Fruit fly (Drosophila melanogaster) whole organism, wandering third instar larva: ENCODE measurements around the gene Gr64a.

ENCODE experiments used
- Abd-B ChIP-seq: fragments of >200 bp; optimal IDR thresholded peaks from 2 replicates; lab custom pipeline; 2017; ENCODE audit warnings: missing biosample characterization, missing genetic modification characterization
- CG32264 ChIP-seq: fragments of 200-800 bp; sonication (Bioruptor generic); optimal IDR thresholded peaks from 2 replicates; lab custom pipeline; 2016; ENCODE audit warnings: missing biosample characterization, missing genetic modification characterization
- CG9705 ChIP-seq: fragments of 200-800 bp; sonication (Bioruptor generic); optimal IDR thresholded peaks from 2 replicates; lab custom pipeline; 2018; ENCODE audit warnings: missing biosample characterization, mild to moderate bottlenecking, missing genetic modification characterization
- CrebA ChIP-seq: fragments of 200-800 bp; sonication (Bioruptor generic); optimal IDR thresholded peaks from 2 replicates; lab custom pipeline; 2016; ENCODE audit warnings: missing biosample characterization, mild to moderate bottlenecking, missing genetic modification characterization, borderline replicate concordance
- Dfd ChIP-seq: fragments of >200 bp; optimal IDR thresholded peaks from 2 replicates; lab custom pipeline; 2017; ENCODE audit warnings: missing biosample characterization, missing genetic modification characterization
- Dif ChIP-seq: fragments of 200-275, 200-300 bp; sonication (Bioruptor generic); optimal IDR thresholded peaks from 2 replicates; lab custom pipeline; 2018; ENCODE audit warnings: missing biosample characterization, missing genetic modification characterization; ENCODE audit not compliant: partially characterized antibody
- GATAd ChIP-seq: sonication (Bioruptor generic); optimal IDR thresholded peaks from 2 replicates; lab custom pipeline; 2016; ENCODE audit warnings: missing biosample characterization, missing genetic modification characterization
- HLH106 ChIP-seq: fragments of 200-800 bp; optimal IDR thresholded peaks from 3 replicates; lab custom pipeline; 2019; ENCODE audit warnings: missing biosample characterization, mild to moderate bottlenecking, missing genetic modification characterization, moderate library complexity
- Hnf4 ChIP-seq: fragments of 200-800 bp; sonication (Bioruptor generic); optimal IDR thresholded peaks from 2 replicates; lab custom pipeline; 2016; ENCODE audit warnings: missing biosample characterization, mild to moderate bottlenecking, missing genetic modification characterization
- Hr78 ChIP-seq: fragments of >200 bp; optimal IDR thresholded peaks from 2 replicates; lab custom pipeline; 2017; ENCODE audit warnings: missing biosample characterization, missing genetic modification characterization
- Hr83 ChIP-seq: fragments of 200-300 bp; sonication (Bioruptor generic); optimal IDR thresholded peaks from 2 replicates; lab custom pipeline; 2016; ENCODE audit warnings: missing biosample characterization, mild to moderate bottlenecking, missing genetic modification characterization, moderate library complexity; ENCODE audit not compliant: poor library complexity, severe bottlenecking
- Jra ChIP-seq: sonication (Bioruptor generic); optimal IDR thresholded peaks from 2 replicates; lab custom pipeline; 2016; ENCODE audit warnings: missing biosample characterization, missing genetic modification characterization
- Mio ChIP-seq: sonication (Bioruptor generic); optimal IDR thresholded peaks from 2 replicates; lab custom pipeline; 2016; ENCODE audit warnings: missing biosample characterization, missing genetic modification characterization
- Myc ChIP-seq: fragments of >200 bp; optimal IDR thresholded peaks from 2 replicates; lab custom pipeline; 2017
- N ChIP-seq: fragments of >200 bp; optimal IDR thresholded peaks from 2 replicates; lab custom pipeline; 2018; ENCODE audit warnings: missing biosample characterization, missing external identifiers, missing genetic modification characterization
- OdsH ChIP-seq: fragments of 200-800 bp; sonication (Bioruptor generic); optimal IDR thresholded peaks from 2 replicates; lab custom pipeline; 2016; ENCODE audit warnings: missing biosample characterization, mild to moderate bottlenecking, missing genetic modification characterization
- Rel ChIP-seq, 2 experiments: fragments of 200-800 bp; sonication (Bioruptor generic) in 1 of 2; optimal IDR thresholded peaks; 2 replicates in 1 of 2; 3 replicates in 1 of 2; lab custom pipeline; 2016 to 2019; ENCODE audit warnings: mild to moderate bottlenecking in 2 of 2, missing biosample characterization in 2 of 2, missing genetic modification characterization in 2 of 2, moderate library complexity in 1 of 2
- Sp1 ChIP-seq: fragments of 200-800 bp; sonication (Bioruptor generic); optimal IDR thresholded peaks from 3 replicates; lab custom pipeline; 2019; ENCODE audit warnings: missing biosample characterization, mild to moderate bottlenecking, missing genetic modification characterization, moderate library complexity
- Vsx2 ChIP-seq: fragments of 200-300, 225-300 bp; sonication (Bioruptor generic); optimal IDR thresholded peaks from 2 replicates; lab custom pipeline; 2018; ENCODE audit warnings: missing biosample characterization, missing genetic modification characterization; ENCODE audit not compliant: partially characterized antibody
- br ChIP-seq: fragments of 200-800 bp; sonication (Bioruptor generic); optimal IDR thresholded peaks from 2 replicates; lab custom pipeline; 2016; ENCODE audit warnings: missing biosample characterization, missing genetic modification characterization
- brk ChIP-seq: fragments of 200-800 bp; sonication (Bioruptor generic); optimal IDR thresholded peaks from 2 replicates; lab custom pipeline; 2016; ENCODE audit warnings: missing biosample characterization, mild to moderate bottlenecking, missing genetic modification characterization
- dl ChIP-seq, 2 experiments: fragments of 175-275, 200-275 bp in 1 of 2; fragments of 200-275 bp in 1 of 2; sonication (Bioruptor generic); optimal IDR thresholded peaks; lab custom pipeline; 2018; ENCODE audit warnings: mild to moderate bottlenecking in 2 of 2, missing biosample characterization in 2 of 2, missing genetic modification characterization in 2 of 2, moderate library complexity in 2 of 2; ENCODE audit not compliant: partially characterized antibody in 2 of 2, insufficient read depth in 1 of 2
- dmrt93B ChIP-seq: fragments of 200-800 bp; sonication (Bioruptor generic); optimal IDR thresholded peaks from 2 replicates; lab custom pipeline; 2018; ENCODE audit warnings: missing biosample characterization, mild to moderate bottlenecking, missing genetic modification characterization
- dsf ChIP-seq: sonication (Bioruptor generic); optimal IDR thresholded peaks from 2 replicates; lab custom pipeline; 2016; ENCODE audit warnings: missing biosample characterization, missing genetic modification characterization, borderline replicate concordance
- ey ChIP-seq: fragments of 200-800 bp; sonication (Bioruptor generic); optimal IDR thresholded peaks from 2 replicates; lab custom pipeline; 2016; ENCODE audit warnings: missing biosample characterization, missing genetic modification characterization
- foxo ChIP-seq, 2 experiments: fragments of 200-800 bp; sonication (Bioruptor generic); optimal IDR thresholded peaks; 2 replicates in 1 of 2; 3 replicates in 1 of 2; lab custom pipeline; 2016 to 2017; ENCODE audit warnings: missing biosample characterization in 2 of 2, missing genetic modification characterization in 2 of 2
- fru ChIP-seq: fragments of 200-800 bp; sonication (Bioruptor generic); optimal IDR thresholded peaks from 3 replicates; lab custom pipeline; 2016; ENCODE audit warnings: missing biosample characterization, mild to moderate bottlenecking, missing genetic modification characterization
- h ChIP-seq: fragments of 200-800 bp; sonication (Bioruptor generic); optimal IDR thresholded peaks from 3 replicates; lab custom pipeline; 2016; ENCODE audit warnings: missing biosample characterization, mild to moderate bottlenecking, missing genetic modification characterization
- jim ChIP-seq: fragments of 175-275, 200-325 bp; sonication (Bioruptor generic); optimal IDR thresholded peaks from 2 replicates; lab custom pipeline; 2016; ENCODE audit warnings: missing biosample characterization, mild to moderate bottlenecking, missing genetic modification characterization
- lola ChIP-seq: fragments of >200 bp; optimal IDR thresholded peaks from 2 replicates; lab custom pipeline; 2017; ENCODE audit warnings: missing biosample characterization, missing genetic modification characterization
- pan ChIP-seq: fragments of >200 bp; optimal IDR thresholded peaks from 2 replicates; lab custom pipeline; 2017
- psq ChIP-seq: fragments of 200-800 bp; sonication (Bioruptor generic); optimal IDR thresholded peaks from 3 replicates; lab custom pipeline; 2017; ENCODE audit warnings: missing biosample characterization, mild to moderate bottlenecking, missing genetic modification characterization, moderate library complexity
- rgr ChIP-seq: fragments of 200-800 bp; sonication (Bioruptor generic); optimal IDR thresholded peaks from 3 replicates; lab custom pipeline; 2016; ENCODE audit warnings: missing biosample characterization, mild to moderate bottlenecking, missing genetic modification characterization
- sage ChIP-seq: fragments of 200-800 bp; sonication (Bioruptor generic); optimal IDR thresholded peaks from 2 replicates; lab custom pipeline; 2016; ENCODE audit warnings: missing biosample characterization, mild to moderate bottlenecking, missing genetic modification characterization
- sv ChIP-seq: fragments of 200-800 bp; sonication (Bioruptor generic); optimal IDR thresholded peaks from 3 replicates; lab custom pipeline; 2016; ENCODE audit warnings: missing biosample characterization, missing genetic modification characterization
- tai ChIP-seq: sonication (Bioruptor generic); optimal IDR thresholded peaks from 2 replicates; lab custom pipeline; 2016; ENCODE audit warnings: missing biosample characterization, missing genetic modification characterization
- usp ChIP-seq: fragments of >200 bp; optimal IDR thresholded peaks from 2 replicates; lab custom pipeline; 2017; ENCODE audit warnings: missing biosample characterization, missing genetic modification characterization
- woc ChIP-seq: sonication (Bioruptor generic); optimal IDR thresholded peaks from 2 replicates; lab custom pipeline; 2016; ENCODE audit warnings: missing biosample characterization, mild to moderate bottlenecking, missing genetic modification characterization

Gene Gr64a

DNA sequence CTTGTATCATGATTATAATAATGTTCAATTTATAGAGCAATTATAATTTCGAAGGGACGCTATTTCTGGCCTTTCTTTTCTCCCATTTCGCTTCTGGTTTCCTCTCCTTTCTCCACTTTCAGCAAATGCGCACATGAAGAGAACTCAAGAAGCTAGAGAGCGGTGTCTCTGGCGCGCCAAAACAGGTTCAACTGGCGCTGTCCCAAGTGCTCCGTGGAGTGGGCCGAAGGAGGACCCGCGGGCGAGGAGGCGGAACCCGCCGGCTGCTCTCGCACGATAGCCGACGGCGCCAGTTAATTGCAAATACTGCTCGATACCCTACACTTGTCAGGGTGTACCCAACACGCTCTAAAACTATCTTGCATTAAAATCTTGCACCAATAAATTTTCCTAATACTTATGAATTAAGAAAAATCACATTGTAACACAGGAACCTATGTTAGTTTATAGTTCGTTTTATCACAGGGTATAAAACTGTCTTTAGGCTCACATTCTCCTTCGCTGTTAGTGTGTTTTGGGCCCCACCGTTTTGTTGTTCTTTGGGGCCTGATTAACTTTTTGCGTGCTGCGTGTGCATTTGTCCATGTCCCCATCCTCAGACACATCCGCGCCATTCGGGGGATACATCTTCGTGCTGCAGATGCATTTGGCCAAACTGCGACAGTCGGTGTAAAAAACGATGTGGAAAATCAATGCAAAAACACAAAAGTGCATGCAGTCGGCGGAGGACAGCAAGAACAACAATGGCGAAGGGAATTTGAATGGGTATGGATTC lies 43.8 kb downstream of the Gr64a start:
- TF ChIP-seq Jra (GFP tag; lab: Kevin White, UChicago), result peak; percentile 95
- peak; percentile 75 for TF ChIP-seq pan (lab: Kevin White, UChicago)
- peak; percentile 78 for TF ChIP-seq Vsx2 (GFP tag; lab: Kevin White, UChicago)
- peak; percentile 88 for TF ChIP-seq Hr83 (GFP tag; lab: Kevin White, UChicago)
- TF ChIP-seq Hnf4 (GFP tag; lab: Kevin White, UChicago), result peak; percentile 99
- peak; percentile 97 for TF ChIP-seq psq (GFP tag; lab: Kevin White, UChicago)
- peak; percentile 99 for TF ChIP-seq rgr (GFP tag; lab: Kevin White, UChicago)
- TF ChIP-seq Dif (GFP tag; lab: Kevin White, UChicago), result peak; percentile 86
- TF ChIP-seq Rel (GFP tag; optimal IDR thresholded peaks at IDR 0.05; lab: Kevin White, UChicago), result peak; percentile 91
- peak; percentile 81 for TF ChIP-seq Rel (tag; optimal IDR thresholded peaks at IDR 0.05; lab: Kevin White, UChicago)
- no peak for TF ChIP-seq jim (GFP tag; lab: Kevin White, UChicago)
- TF ChIP-seq CG9705 (GFP tag; lab: Kevin White, UChicago), result peak; percentile 88
- peak; percentile 93 for TF ChIP-seq Sp1
- TF ChIP-seq woc (GFP tag; lab: Kevin White, UChicago), result peak; percentile 99
- TF ChIP-seq GATAd (GFP tag; lab: Kevin White, UChicago), result peak; percentile 92
- no peak for TF ChIP-seq Myc (lab: Kevin White, UChicago)
- peak; percentile 56 to 76 for TF ChIP-seq dl (GFP tag; optimal IDR thresholded peaks at IDR 0.05; lab: Kevin White, UChicago; ENCODE audit: insufficient read depth in 1 of 2, partially characterized antibody in 2 of 2)
- peak; percentile 96 for TF ChIP-seq dmrt93B (GFP tag; lab: Kevin White, UChicago)
- TF ChIP-seq Mio (GFP tag; lab: Kevin White, UChicago), result peak; percentile 88
- TF ChIP-seq N (GFP tag; lab: Kevin White, UChicago), result no peak
- TF ChIP-seq CG32264 (GFP tag; lab: Kevin White, UChicago), result peak; percentile 97
- TF ChIP-seq tai (GFP tag; lab: Kevin White, UChicago), result no peak
- peak; percentile 83 for TF ChIP-seq CrebA (GFP tag; lab: Kevin White, UChicago)
- TF ChIP-seq Abd-B, result no peak
- peak; percentile 95 for TF ChIP-seq h (GFP tag; lab: Kevin White, UChicago)
- TF ChIP-seq HLH106 (tag; lab: Kevin White, UChicago), result peak; percentile 97
- TF ChIP-seq lola, result no peak
- TF ChIP-seq sage, result peak; percentile 96
- TF ChIP-seq foxo (GFP tag; optimal IDR thresholded peaks at IDR 0.05; lab: Kevin White, UChicago), result peak; percentile 95 to 99
- peak; percentile 95 for TF ChIP-seq brk
- peak; percentile 99 for TF ChIP-seq ey (GFP tag; lab: Kevin White, UChicago)
- TF ChIP-seq br (GFP tag; lab: Kevin White, UChicago), result peak; percentile 99
- peak; percentile 99 for TF ChIP-seq fru (GFP tag; lab: Kevin White, UChicago)
- TF ChIP-seq sv (GFP tag; lab: Kevin White, UChicago), result peak; percentile 71
- no peak for TF ChIP-seq usp (GFP tag; lab: Kevin White, UChicago)
- TF ChIP-seq Dfd, result no peak
- TF ChIP-seq dsf, result peak; percentile 78
- TF ChIP-seq OdsH, result peak; percentile 98
- no peak for TF ChIP-seq Hr78 (GFP tag; lab: Kevin White, UChicago)
- TF ChIP-seq, all 38 proteins: peak for 29

DNA sequence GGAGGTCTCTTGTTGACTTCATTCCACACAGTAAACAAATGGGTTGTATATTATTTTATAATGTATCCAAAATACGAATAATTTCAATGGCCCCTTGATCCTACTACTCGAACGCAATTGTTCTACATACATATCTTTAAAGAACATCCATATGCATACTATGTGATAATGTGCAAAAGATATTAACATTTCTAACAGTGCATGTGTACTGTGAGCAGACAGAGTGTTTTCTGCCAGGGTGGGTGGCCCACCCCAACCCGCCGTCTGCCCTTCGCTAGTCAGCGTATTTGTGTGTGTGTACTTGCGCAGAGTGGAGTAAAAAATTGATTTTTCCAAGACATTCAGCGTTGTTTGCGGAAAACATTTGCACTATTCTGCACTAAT lies 44.4 kb downstream of the Gr64a start:
- TF ChIP-seq GATAd (GFP tag; lab: Kevin White, UChicago) (no peak), woc (GFP tag; lab: Kevin White, UChicago) (no peak), usp (GFP tag; lab: Kevin White, UChicago) (no peak), CG32264 (GFP tag; lab: Kevin White, UChicago) (peak; percentile 79), br (GFP tag; lab: Kevin White, UChicago) (no peak), Dfd (no peak), Hr78 (GFP tag; lab: Kevin White, UChicago) (no peak), dmrt93B (GFP tag; lab: Kevin White, UChicago) (peak; percentile 33), N (GFP tag; lab: Kevin White, UChicago) (no peak), CG9705 (GFP tag; lab: Kevin White, UChicago) (no peak), lola (no peak), OdsH (no peak), foxo (GFP tag; optimal IDR thresholded peaks at IDR 0.05; lab: Kevin White, UChicago) (no peak), Jra (GFP tag; lab: Kevin White, UChicago) (no peak), Sp1 (peak; percentile 19), Mio (GFP tag; lab: Kevin White, UChicago) (no peak), Dif (GFP tag; lab: Kevin White, UChicago) (no peak), brk (peak; percentile 45), fru (GFP tag; lab: Kevin White, UChicago) (no peak), CrebA (GFP tag; lab: Kevin White, UChicago) (no peak), Myc (lab: Kevin White, UChicago) (no peak), jim (GFP tag; lab: Kevin White, UChicago) (no peak), Hr83 (GFP tag; lab: Kevin White, UChicago) (peak; percentile 67), tai (GFP tag; lab: Kevin White, UChicago) (peak; percentile 1), ey (GFP tag; lab: Kevin White, UChicago) (peak; percentile 47), dsf (no peak), Rel (GFP tag; optimal IDR thresholded peaks at IDR 0.05; lab: Kevin White, UChicago) (peak; percentile 79), Rel (tag; optimal IDR thresholded peaks at IDR 0.05; lab: Kevin White, UChicago) (no peak), HLH106 (tag; lab: Kevin White, UChicago) (peak; percentile 73), psq (GFP tag; lab: Kevin White, UChicago) (no peak), sage (peak; percentile 65), Hnf4 (GFP tag; lab: Kevin White, UChicago) (peak; percentile 73), h (GFP tag; lab: Kevin White, UChicago) (peak; percentile 84), dl (GFP tag; optimal IDR thresholded peaks at IDR 0.05; lab: Kevin White, UChicago; ENCODE audit: insufficient read depth in 1 of 2, partially characterized antibody in 2 of 2) (no peak), sv (GFP tag; lab: Kevin White, UChicago) (no peak), rgr (GFP tag; lab: Kevin White, UChicago) (peak; percentile 82), Abd-B (no peak), pan (lab: Kevin White, UChicago) (no peak), Vsx2 (GFP tag; lab: Kevin White, UChicago) (no peak)
